Fruit fly (Drosophila melanogaster) Kc167 (cell line): Measurements from ENCODE around the gene CG31075.

Experiments used
- h ChIP-seq: fragments of >200 bp; optimal IDR thresholded peaks from 3 replicates; lab custom pipeline; 2018; ENCODE audit warnings: missing external identifiers
- psq ChIP-seq: fragments of >200 bp; optimal IDR thresholded peaks from 2 replicates; lab custom pipeline; 2017; ENCODE audit warnings: missing external identifiers
- ttk ChIP-seq: sonication (Bioruptor generic); optimal IDR thresholded peaks from 2 replicates; lab custom pipeline; 2017; ENCODE audit warnings: missing external identifiers

dm6 chr3R:26966794-26967323, 21.5 kb downstream of the CG31075 start, which contains the start of gene CG5521:
- TF ChIP-seq ttk (lab: Kevin White, UChicago) (no peak), h (no peak), psq (lab: Kevin White, UChicago) (no peak)
